Fruit fly (Drosophila melanogaster) whole organism, wandering third instar larva: Measurements from ENCODE around the gene CG14400.
A peak's percentile ranks its signal among the peaks of the same experiment; 100 is the strongest.

Source experiments
- CG32264 ChIP-seq: fragments of 200-800 bp; sonication (Bioruptor generic); optimal IDR thresholded peaks from 2 replicates; lab custom pipeline; 2016; ENCODE audit warnings: missing biosample characterization, missing genetic modification characterization
- CG9705 ChIP-seq: fragments of 200-800 bp; sonication (Bioruptor generic); optimal IDR thresholded peaks from 2 replicates; lab custom pipeline; 2018; ENCODE audit warnings: missing biosample characterization, mild to moderate bottlenecking, missing genetic modification characterization
- CrebA ChIP-seq: fragments of 200-800 bp; sonication (Bioruptor generic); optimal IDR thresholded peaks from 2 replicates; lab custom pipeline; 2016; ENCODE audit warnings: missing biosample characterization, mild to moderate bottlenecking, missing genetic modification characterization, borderline replicate concordance
- Dif ChIP-seq: fragments of 200-275, 200-300 bp; sonication (Bioruptor generic); optimal IDR thresholded peaks from 2 replicates; lab custom pipeline; 2018; ENCODE audit warnings: missing biosample characterization, missing genetic modification characterization; ENCODE audit not compliant: partially characterized antibody
- GATAd ChIP-seq: sonication (Bioruptor generic); optimal IDR thresholded peaks from 2 replicates; lab custom pipeline; 2016; ENCODE audit warnings: missing biosample characterization, missing genetic modification characterization
- Jra ChIP-seq: sonication (Bioruptor generic); optimal IDR thresholded peaks from 2 replicates; lab custom pipeline; 2016; ENCODE audit warnings: missing biosample characterization, missing genetic modification characterization
- Mio ChIP-seq: sonication (Bioruptor generic); optimal IDR thresholded peaks from 2 replicates; lab custom pipeline; 2016; ENCODE audit warnings: missing biosample characterization, missing genetic modification characterization
- Myc ChIP-seq: fragments of >200 bp; optimal IDR thresholded peaks from 2 replicates; lab custom pipeline; 2017
- N ChIP-seq: fragments of >200 bp; optimal IDR thresholded peaks from 2 replicates; lab custom pipeline; 2018; ENCODE audit warnings: missing biosample characterization, missing external identifiers, missing genetic modification characterization
- OdsH ChIP-seq: fragments of 200-800 bp; sonication (Bioruptor generic); optimal IDR thresholded peaks from 2 replicates; lab custom pipeline; 2016; ENCODE audit warnings: missing biosample characterization, mild to moderate bottlenecking, missing genetic modification characterization
- Rel ChIP-seq, 2 experiments: fragments of 200-800 bp; sonication (Bioruptor generic) in 1 of 2; optimal IDR thresholded peaks; 2 replicates in 1 of 2; 3 replicates in 1 of 2; lab custom pipeline; 2016 to 2019; ENCODE audit warnings: mild to moderate bottlenecking in 2 of 2, missing biosample characterization in 2 of 2, missing genetic modification characterization in 2 of 2, moderate library complexity in 1 of 2
- Sp1 ChIP-seq: fragments of 200-800 bp; sonication (Bioruptor generic); optimal IDR thresholded peaks from 3 replicates; lab custom pipeline; 2019; ENCODE audit warnings: missing biosample characterization, mild to moderate bottlenecking, missing genetic modification characterization, moderate library complexity
- Vsx2 ChIP-seq: fragments of 200-300, 225-300 bp; sonication (Bioruptor generic); optimal IDR thresholded peaks from 2 replicates; lab custom pipeline; 2018; ENCODE audit warnings: missing biosample characterization, missing genetic modification characterization; ENCODE audit not compliant: partially characterized antibody
- br ChIP-seq: fragments of 200-800 bp; sonication (Bioruptor generic); optimal IDR thresholded peaks from 2 replicates; lab custom pipeline; 2016; ENCODE audit warnings: missing biosample characterization, missing genetic modification characterization
- brk ChIP-seq: fragments of 200-800 bp; sonication (Bioruptor generic); optimal IDR thresholded peaks from 2 replicates; lab custom pipeline; 2016; ENCODE audit warnings: missing biosample characterization, mild to moderate bottlenecking, missing genetic modification characterization
- dl ChIP-seq, 2 experiments: fragments of 175-275, 200-275 bp in 1 of 2; fragments of 200-275 bp in 1 of 2; sonication (Bioruptor generic); optimal IDR thresholded peaks; lab custom pipeline; 2018; ENCODE audit warnings: mild to moderate bottlenecking in 2 of 2, missing biosample characterization in 2 of 2, missing genetic modification characterization in 2 of 2, moderate library complexity in 2 of 2; ENCODE audit not compliant: partially characterized antibody in 2 of 2, insufficient read depth in 1 of 2
- dmrt93B ChIP-seq: fragments of 200-800 bp; sonication (Bioruptor generic); optimal IDR thresholded peaks from 2 replicates; lab custom pipeline; 2018; ENCODE audit warnings: missing biosample characterization, mild to moderate bottlenecking, missing genetic modification characterization
- dsf ChIP-seq: sonication (Bioruptor generic); optimal IDR thresholded peaks from 2 replicates; lab custom pipeline; 2016; ENCODE audit warnings: missing biosample characterization, missing genetic modification characterization, borderline replicate concordance
- ey ChIP-seq: fragments of 200-800 bp; sonication (Bioruptor generic); optimal IDR thresholded peaks from 2 replicates; lab custom pipeline; 2016; ENCODE audit warnings: missing biosample characterization, missing genetic modification characterization
- foxo ChIP-seq, 2 experiments: fragments of 200-800 bp; sonication (Bioruptor generic); optimal IDR thresholded peaks; 2 replicates in 1 of 2; 3 replicates in 1 of 2; lab custom pipeline; 2016 to 2017; ENCODE audit warnings: missing biosample characterization in 2 of 2, missing genetic modification characterization in 2 of 2
- h ChIP-seq: fragments of 200-800 bp; sonication (Bioruptor generic); optimal IDR thresholded peaks from 3 replicates; lab custom pipeline; 2016; ENCODE audit warnings: missing biosample characterization, mild to moderate bottlenecking, missing genetic modification characterization
- lola ChIP-seq: fragments of >200 bp; optimal IDR thresholded peaks from 2 replicates; lab custom pipeline; 2017; ENCODE audit warnings: missing biosample characterization, missing genetic modification characterization
- psq ChIP-seq: fragments of 200-800 bp; sonication (Bioruptor generic); optimal IDR thresholded peaks from 3 replicates; lab custom pipeline; 2017; ENCODE audit warnings: missing biosample characterization, mild to moderate bottlenecking, missing genetic modification characterization, moderate library complexity
- rgr ChIP-seq: fragments of 200-800 bp; sonication (Bioruptor generic); optimal IDR thresholded peaks from 3 replicates; lab custom pipeline; 2016; ENCODE audit warnings: missing biosample characterization, mild to moderate bottlenecking, missing genetic modification characterization
- sv ChIP-seq: fragments of 200-800 bp; sonication (Bioruptor generic); optimal IDR thresholded peaks from 3 replicates; lab custom pipeline; 2016; ENCODE audit warnings: missing biosample characterization, missing genetic modification characterization
- tai ChIP-seq: sonication (Bioruptor generic); optimal IDR thresholded peaks from 2 replicates; lab custom pipeline; 2016; ENCODE audit warnings: missing biosample characterization, missing genetic modification characterization

CG14400 gene

dm6 chr2L:20844381-20844780 lies 13.3 kb downstream of the CG14400 start:
- TF ChIP-seq tai (GFP tag; lab: Kevin White, UChicago) (no peak), dsf (GFP tag; lab: Kevin White, UChicago) (no peak), Mio (GFP tag; lab: Kevin White, UChicago) (no peak), CrebA (no peak), rgr (GFP tag; lab: Kevin White, UChicago) (no peak), brk (GFP tag; lab: Kevin White, UChicago) (no peak)

DNA sequence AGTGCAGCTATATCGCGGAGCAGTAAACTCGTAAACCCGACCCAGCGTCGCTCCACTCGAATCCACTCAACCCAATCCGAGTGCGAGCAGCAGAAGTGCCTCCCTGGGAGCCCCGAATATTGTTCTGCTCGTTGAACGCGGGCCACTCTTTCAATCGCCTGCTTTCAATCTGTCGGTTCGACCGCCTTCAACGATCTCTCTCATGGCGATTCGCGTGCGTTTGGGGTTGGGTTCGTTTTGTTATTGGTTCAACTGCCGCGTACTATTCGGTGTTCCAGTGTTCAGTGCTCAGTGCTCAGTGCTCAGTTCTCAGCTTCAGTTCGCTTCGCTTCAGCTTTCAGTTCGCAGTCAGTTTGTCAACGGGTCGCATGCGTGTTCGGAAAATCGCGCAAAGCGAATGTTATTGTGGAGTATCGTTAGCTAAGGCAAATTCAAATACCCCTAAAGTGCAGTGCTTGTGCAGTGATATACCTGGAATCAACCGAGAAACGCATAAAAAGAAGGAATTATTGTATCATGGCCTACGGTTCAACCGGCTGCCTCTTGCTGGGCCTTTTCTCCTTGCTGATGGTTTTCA lies 17.1 kb downstream of the CG14400 start, which contains the start of gene CG31676:
Gene CG31676, plus strand, starts transcription at position 289 of the 577 bp plus-strand sequence.
- TF ChIP-seq Rel (GFP tag; optimal IDR thresholded peaks at IDR 0.05; lab: Kevin White, UChicago) (no peak), Rel (tag; optimal IDR thresholded peaks at IDR 0.05; lab: Kevin White, UChicago) (no peak), Jra (GFP tag; lab: Kevin White, UChicago) (no peak), Mio (GFP tag; lab: Kevin White, UChicago) (no peak), lola (GFP tag; lab: Kevin White, UChicago) (no peak), brk (GFP tag; lab: Kevin White, UChicago) (no peak), dsf (GFP tag; lab: Kevin White, UChicago) (no peak), sv (GFP tag; lab: Kevin White, UChicago) (no peak), CG32264 (GFP tag; lab: Kevin White, UChicago) (no peak), h (GFP tag; lab: Kevin White, UChicago) (no peak), ey (GFP tag; lab: Kevin White, UChicago) (no peak), Vsx2 (no peak), dmrt93B (GFP tag; lab: Kevin White, UChicago) (no peak), N (GFP tag; lab: Kevin White, UChicago) (no peak)

- TF ChIP-seq Vsx2: no peak
Measured at dm6 chr2L:20840006-20840405, 17.7 kb downstream of the CG14400 start.

dm6 chr2L:20837885-20838284 lies 19.8 kb downstream of the CG14400 start, which contains the start of gene Spn38F:
Spn38F (minus strand) TSS chr2L:20837985.
- no peak for TF ChIP-seq br
- no peak for TF ChIP-seq Vsx2
- no peak for TF ChIP-seq psq
- no peak for TF ChIP-seq dl (GFP tag; optimal IDR thresholded peaks at IDR 0.05; lab: Kevin White, UChicago; ENCODE audit: insufficient read depth in 1 of 2, partially characterized antibody in 2 of 2)
- TF ChIP-seq OdsH (GFP tag; lab: Kevin White, UChicago): no peak

- TF ChIP-seq N (GFP tag; lab: Kevin White, UChicago): no peak
- no peak for TF ChIP-seq ey (GFP tag; lab: Kevin White, UChicago)
- no peak for TF ChIP-seq OdsH (GFP tag; lab: Kevin White, UChicago)
- TF ChIP-seq psq: no peak
- TF ChIP-seq foxo (GFP tag; optimal IDR thresholded peaks at IDR 0.05; lab: Kevin White, UChicago): no peak
- TF ChIP-seq Vsx2: no peak
- TF ChIP-seq rgr (GFP tag; lab: Kevin White, UChicago): no peak
- TF ChIP-seq CG32264 (GFP tag; lab: Kevin White, UChicago): no peak
- no peak for TF ChIP-seq GATAd (GFP tag; lab: Kevin White, UChicago)
- no peak for TF ChIP-seq dsf (GFP tag; lab: Kevin White, UChicago)
- TF ChIP-seq Myc: no peak
- no peak for TF ChIP-seq CrebA
- no peak for TF ChIP-seq lola (GFP tag; lab: Kevin White, UChicago)
Measured at dm6 chr2L:20835501-20835900, 22.2 kb downstream of the CG14400 start, which contains the start of gene Oseg5. Oseg5 (minus strand) TSS chr2L:20835840.

DNA sequence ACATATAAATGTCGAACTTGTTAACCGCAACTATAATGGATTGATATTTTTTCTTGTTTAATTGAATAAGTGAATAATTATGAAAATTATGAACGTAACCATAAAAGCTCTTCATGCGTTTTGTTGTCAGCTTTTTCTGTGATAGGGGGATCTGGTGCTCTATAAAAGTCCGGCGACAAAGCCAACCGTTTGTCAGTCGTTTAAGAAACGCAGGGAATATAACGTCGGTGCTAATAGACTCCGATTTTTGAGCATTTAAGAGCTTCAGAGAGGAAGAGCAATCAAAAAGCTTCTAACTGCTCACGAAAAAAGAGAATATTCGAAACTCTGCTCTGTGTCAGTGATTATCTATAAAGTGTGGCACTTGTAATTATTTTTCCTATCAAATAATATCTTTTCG lies 26.6 kb downstream of the CG14400 start, which contains the start of gene CG31674:
Gene CG31674, plus strand, starts transcription at position 203 of the 400 bp plus-strand sequence.
- TF ChIP-seq Dif (GFP tag; lab: Kevin White, UChicago) (peak; percentile 50), Rel (GFP tag; optimal IDR thresholded peaks at IDR 0.05; lab: Kevin White, UChicago) (no peak), Rel (tag; optimal IDR thresholded peaks at IDR 0.05; lab: Kevin White, UChicago) (peak; percentile 14), brk (GFP tag; lab: Kevin White, UChicago) (peak; percentile 53), Sp1 (GFP tag; lab: Kevin White, UChicago) (no peak), CG9705 (GFP tag; lab: Kevin White, UChicago) (no peak), h (GFP tag; lab: Kevin White, UChicago) (peak; percentile 59), dl (GFP tag; optimal IDR thresholded peaks at IDR 0.05; lab: Kevin White, UChicago; ENCODE audit: insufficient read depth in 1 of 2, partially characterized antibody in 2 of 2) (peak in 1 of 2 experiments; percentile 20)
